Worm (Caenorhabditis elegans) whole organism, midembryonic: ENCODE results near the gene fbxb-105.

Source experiments
- T22C8.4 ChIP-seq: fragments of 200-800 bp; sonication (Bioruptor generic); IDR thresholded peaks from 2 replicates; pipeline ENCODE4 v1.3.6; 2022; ENCODE audit warnings: missing genetic modification characterization, missing compliant biosample characterization
- cog-1 ChIP-seq: sonication (generic microtip); optimal IDR thresholded peaks from 2 replicates; lab custom pipeline; 2016; ENCODE audit warnings: missing genetic modification characterization, missing compliant biosample characterization
- flt-1 ChIP-seq: fragments of 200-800 bp; sonication (Bioruptor generic); IDR thresholded peaks from 2 replicates; pipeline ENCODE4 v1.3.6; 2022; ENCODE audit warnings: missing genetic modification characterization, missing compliant biosample characterization
- klf-2 ChIP-seq: fragments of 200-800 bp; sonication (Bioruptor generic); conservative IDR thresholded peaks from 2 replicates; pipeline ENCODE4 v1.3.6; 2022; ENCODE audit warnings: missing genetic modification reagents, missing genetic modification characterization, missing compliant biosample characterization
- med-1 ChIP-seq: sonication (generic microtip); optimal IDR thresholded peaks from 2 replicates; lab custom pipeline; 2017; ENCODE audit warnings: missing genetic modification characterization, mild to moderate bottlenecking, missing compliant biosample characterization, antibody characterized with exemption, missing genetic modification reagents; ENCODE audit not compliant: insufficient read depth
- ref-1 ChIP-seq: fragments of 200-800 bp; sonication (Bioruptor generic); conservative IDR thresholded peaks from 2 replicates; pipeline ENCODE4 v1.3.6; 2022; ENCODE audit warnings: missing genetic modification reagents, missing genetic modification characterization, missing compliant biosample characterization
- tab-1 ChIP-seq: fragments of 200-800 bp; sonication (Bioruptor generic); IDR thresholded peaks from 2 replicates; pipeline ENCODE4 v1.3.6; 2022; ENCODE audit warnings: missing genetic modification characterization, missing compliant biosample characterization
- ztf-23 ChIP-seq: fragments of 200-800 bp; sonication (Bioruptor generic); IDR thresholded peaks from 2 replicates; pipeline ENCODE4 v1.3.6; 2022; ENCODE audit warnings: missing genetic modification reagents, missing genetic modification characterization, missing compliant biosample characterization
- ztf-29 ChIP-seq: fragments of 200-800 bp; sonication (Bioruptor generic); IDR thresholded peaks from 2 replicates; pipeline ENCODE4 v1.3.6; 2022; ENCODE audit warnings: missing genetic modification reagents, missing genetic modification characterization, missing compliant biosample characterization

Gene fbxb-105

ce11 chrII:2726774-2727173 lies 43.9 kb downstream of the fbxb-105 start:
- no peak for TF ChIP-seq ztf-23
- no peak for TF ChIP-seq ztf-29
- no peak for TF ChIP-seq cog-1 (tag; lab: Kevin White, UChicago)
- no peak for TF ChIP-seq ref-1 (GFP tag; lab: Robert Waterston, UW)
- no peak for TF ChIP-seq flt-1
- no peak for TF ChIP-seq klf-2 (GFP tag; lab: Robert Waterston, UW)
- TF ChIP-seq med-1 = no peak
- no peak for TF ChIP-seq tab-1 (GFP tag; lab: Robert Waterston, UW)
- TF ChIP-seq T22C8.4 (GFP tag; lab: Robert Waterston, UW) = no peak

- TF ChIP-seq T22C8.4 (GFP tag; lab: Robert Waterston, UW) = no peak
- no peak for TF ChIP-seq ztf-29
- no peak for TF ChIP-seq klf-2 (GFP tag; lab: Robert Waterston, UW)
- TF ChIP-seq flt-1 = no peak
- no peak for TF ChIP-seq ref-1 (GFP tag; lab: Robert Waterston, UW)
- no peak for TF ChIP-seq ztf-23
- TF ChIP-seq cog-1 (tag; lab: Kevin White, UChicago) = no peak
- no peak for TF ChIP-seq med-1
- no peak for TF ChIP-seq tab-1 (GFP tag; lab: Robert Waterston, UW)
Observed at ce11 chrII:2725561-2725960, 45.1 kb downstream of the fbxb-105 start, which contains the start of the genes T05A8.11 and nep-2. TSS of gene T05A8.11 (minus strand) at chrII:2725661. TSS of gene nep-2 (minus strand) at chrII:2725752.

ce11 chrII:2721992-2722391 lies 48.7 kb downstream of the fbxb-105 start:
- TF ChIP-seq klf-2 (GFP tag; lab: Robert Waterston, UW) = no peak
- no peak for TF ChIP-seq ztf-29
- no peak for TF ChIP-seq ztf-23
- no peak for TF ChIP-seq ref-1 (GFP tag; lab: Robert Waterston, UW)
- TF ChIP-seq cog-1 (tag; lab: Kevin White, UChicago) = no peak
- TF ChIP-seq tab-1 (GFP tag; lab: Robert Waterston, UW) = no peak
